Worm (Caenorhabditis elegans): ENCODE data around the gene srg-9.

ce11 chrIII:6278301-6278827 lies 21.8 kb upstream of the srg-9 start, which contains the start of gene C18F10.7:
- no peak for TF ChIP-seq nhr-84 (tag; optimal IDR thresholded peaks at IDR 0.05)
- TF ChIP-seq pqm-1 (tag; optimal IDR thresholded peaks at IDR 0.05) = no peak
- no peak for TF ChIP-seq fkh-10 (GFP tag; optimal IDR thresholded peaks at IDR 0.05)

Data from whole organism, L1 larva.